Worm (Caenorhabditis elegans): ENCODE measurements around the gene M02A10.1.
A peak's percentile ranks its signal among the peaks of the same experiment; 100 is the strongest.

Gene M02A10.1

DNA sequence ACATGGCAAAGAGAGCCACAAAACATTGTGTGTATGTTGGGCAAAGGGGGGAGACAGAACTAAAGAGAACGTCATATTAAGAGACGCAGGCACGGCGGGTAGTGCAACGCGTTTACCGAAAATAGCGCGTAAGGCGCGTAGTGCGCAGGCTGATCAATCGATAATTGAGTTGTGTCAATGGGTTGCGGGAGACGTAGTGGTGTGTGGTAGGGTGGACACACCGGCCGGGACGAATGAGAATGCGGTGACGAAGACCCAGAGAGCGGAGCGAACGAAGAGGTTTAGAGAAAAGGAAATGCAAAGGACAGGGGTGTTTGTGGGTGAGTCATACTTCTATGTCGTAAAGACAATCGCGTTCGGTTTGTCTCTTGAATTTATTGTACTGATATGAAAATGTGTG is 21.1 kb downstream of the M02A10.1 start:
- TF ChIP-seq nhr-11 (tag; optimal IDR thresholded peaks at IDR 0.05) (no peak), ceh-16 (tag; optimal IDR thresholded peaks at IDR 0.05) (peak; percentile 55), nhr-21 (tag; optimal IDR thresholded peaks at IDR 0.05) (peak; percentile 47), nhr-25 (tag; optimal IDR thresholded peaks at IDR 0.05) (peak; percentile 78), egl-27 (tag; optimal IDR thresholded peaks at IDR 0.05) (peak; percentile 27), fos-1 (tag; optimal IDR thresholded peaks at IDR 0.05) (peak; percentile 99), ztf-11 (tag; optimal IDR thresholded peaks at IDR 0.05) (no peak), sem-4 (tag; optimal IDR thresholded peaks at IDR 0.05) (peak; percentile 74), nhr-10 (tag; optimal IDR thresholded peaks at IDR 0.05) (no peak), peb-1 (tag; optimal IDR thresholded peaks at IDR 0.05) (no peak), sma-9 (GFP tag; optimal IDR thresholded peaks at IDR 0.05) (peak; percentile 57), sma-9 (tag; optimal IDR thresholded peaks at IDR 0.05) (no peak), snpc-4 (tag; optimal IDR thresholded peaks at IDR 0.05) (no peak), gmeb-1 (tag; optimal IDR thresholded peaks at IDR 0.05) (peak; percentile 56), lsy-2 (tag; optimal IDR thresholded peaks at IDR 0.05) (peak; percentile 41 to 62), F13H6.1 (tag; optimal IDR thresholded peaks at IDR 0.05) (peak; percentile 71), lin-13 (GFP tag; optimal IDR thresholded peaks at IDR 0.05) (peak; percentile 40), lin-11 (tag; optimal IDR thresholded peaks at IDR 0.05) (peak; percentile 22), ceh-82 (tag; optimal IDR thresholded peaks at IDR 0.05) (no peak), mdl-1 (tag; optimal IDR thresholded peaks at IDR 0.05) (peak; percentile 8 to 35), nhr-6 (tag; optimal IDR thresholded peaks at IDR 0.05) (peak; percentile 31), lin-39 (tag; optimal IDR thresholded peaks at IDR 0.05) (no peak), unc-55 (GFP tag; optimal IDR thresholded peaks at IDR 0.05) (peak; percentile 33), mbf-1 (tag; optimal IDR thresholded peaks at IDR 0.05) (no peak), nhr-129 (tag; optimal IDR thresholded peaks at IDR 0.05) (peak; percentile 67), mab-5 (tag; optimal IDR thresholded peaks at IDR 0.05) (peak; percentile 17), sma-3 (GFP tag; optimal IDR thresholded peaks at IDR 0.05) (peak; percentile 76), ztf-4 (tag; optimal IDR thresholded peaks at IDR 0.05) (peak; percentile 19), C34F6.9 (tag; optimal IDR thresholded peaks at IDR 0.05) (peak; percentile 67), crh-2 (tag; optimal IDR thresholded peaks at IDR 0.05) (peak; percentile 75), nhr-77 (tag; optimal IDR thresholded peaks at IDR 0.05) (no peak)

DNA sequence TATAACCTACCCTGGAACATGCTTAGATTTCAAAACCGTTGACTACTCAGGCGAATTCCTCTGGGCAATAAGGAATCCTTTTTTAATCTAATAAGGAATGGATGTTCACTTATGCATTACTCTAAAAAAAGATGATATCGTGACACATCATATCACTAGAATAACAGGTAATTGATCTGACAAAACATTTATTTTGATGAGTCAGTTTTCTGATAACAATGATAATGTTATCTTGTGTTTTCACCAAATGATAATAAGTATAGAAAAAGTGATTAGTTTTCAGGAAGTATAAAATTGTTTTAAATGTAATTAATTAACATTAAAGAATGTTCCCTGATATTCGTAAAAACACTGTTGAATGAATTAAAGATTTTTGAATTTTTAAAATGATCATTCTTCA is 22.5 kb downstream of the M02A10.1 start:
- TF ChIP-seq ama-1 (optimal IDR thresholded peaks at IDR 0.05) (no peak), blmp-1 (tag; optimal IDR thresholded peaks at IDR 0.05; ENCODE audit: insufficient read depth) (no peak), nhr-10 (tag; optimal IDR thresholded peaks at IDR 0.05) (no peak), sma-3 (GFP tag; optimal IDR thresholded peaks at IDR 0.05) (peak; percentile 1), fos-1 (tag; optimal IDR thresholded peaks at IDR 0.05) (peak; percentile 47)

ce11 chrX:735572-735971 is 29.0 kb downstream of the M02A10.1 start, which contains the start of gene npr-19:
Gene npr-19 (minus strand): TSS chrX:735672.
- no peak for TF ChIP-seq fos-1 (tag; optimal IDR thresholded peaks at IDR 0.05)
- no peak for TF ChIP-seq blmp-1 (tag; optimal IDR thresholded peaks at IDR 0.05; ENCODE audit: insufficient read depth)
- no peak for TF ChIP-seq nhr-12 (tag; optimal IDR thresholded peaks at IDR 0.05)
- TF ChIP-seq nhr-237 (tag; optimal IDR thresholded peaks at IDR 0.05), result no peak
- TF ChIP-seq crh-2 (tag; optimal IDR thresholded peaks at IDR 0.05), result no peak
- TF ChIP-seq lin-11 (tag; optimal IDR thresholded peaks at IDR 0.05), result no peak
- no peak for TF ChIP-seq dmd-4 (tag; optimal IDR thresholded peaks at IDR 0.05)
- TF ChIP-seq egl-27 (tag; optimal IDR thresholded peaks at IDR 0.05), result no peak
- TF ChIP-seq unc-39 (tag; optimal IDR thresholded peaks at IDR 0.05), result no peak
- TF ChIP-seq lin-39 (tag; optimal IDR thresholded peaks at IDR 0.05), result no peak
- no peak for TF ChIP-seq nhr-21 (tag; optimal IDR thresholded peaks at IDR 0.05)
- no peak for TF ChIP-seq ztf-1 (GFP tag; conservative IDR thresholded peaks at IDR 0.05)
- TF ChIP-seq nhr-25 (tag; optimal IDR thresholded peaks at IDR 0.05), result no peak
- TF ChIP-seq F13H6.1 (tag; optimal IDR thresholded peaks at IDR 0.05), result no peak

- TF ChIP-seq ztf-1 (GFP tag; conservative IDR thresholded peaks at IDR 0.05) (no peak), ztf-4 (tag; optimal IDR thresholded peaks at IDR 0.05) (no peak), nhr-23 (tag; optimal IDR thresholded peaks at IDR 0.05) (no peak), zag-1 (tag; optimal IDR thresholded peaks at IDR 0.05) (no peak), sma-9 (GFP tag; optimal IDR thresholded peaks at IDR 0.05) (no peak), sma-9 (tag; optimal IDR thresholded peaks at IDR 0.05) (no peak), mbf-1 (tag; optimal IDR thresholded peaks at IDR 0.05) (no peak), R02D3.7 (tag; optimal IDR thresholded peaks at IDR 0.05) (no peak), aly-2 (tag; optimal IDR thresholded peaks at IDR 0.05) (no peak), nhr-21 (tag; optimal IDR thresholded peaks at IDR 0.05) (no peak), lin-11 (tag; optimal IDR thresholded peaks at IDR 0.05) (no peak), blmp-1 (tag; optimal IDR thresholded peaks at IDR 0.05; ENCODE audit: insufficient read depth) (no peak), nhr-237 (tag; optimal IDR thresholded peaks at IDR 0.05) (no peak)
These were observed 30.4 kb downstream of the M02A10.1 start for ce11 chrX:736989-737388.
